Fruit fly (Drosophila melanogaster) whole organism, embryonic: ENCODE results near the gene pod1.

Experiments used
- Asciz ChIP-seq: fragments of 200-800 bp; sonication (Bioruptor generic); optimal IDR thresholded peaks from 2 replicates; lab custom pipeline; 2017; ENCODE audit warnings: missing biosample characterization, mild to moderate bottlenecking, missing genetic modification characterization, missing genetic modification reagents
- Bdp1 ChIP-seq: fragments of 200-800 bp; sonication (Bioruptor generic); optimal IDR thresholded peaks from 3 replicates; lab custom pipeline; 2016; ENCODE audit warnings: missing biosample characterization, missing genetic modification characterization
- CG1024 ChIP-seq: fragments of 200-800 bp; sonication (Bioruptor generic); IDR thresholded peaks from 2 replicates; pipeline ENCODE4 v1.3.6; 2022; ENCODE audit warnings: missing biosample characterization, missing genetic modification characterization
- CG10321 ChIP-seq: fragments of 200-800 bp; sonication (Bioruptor generic); IDR thresholded peaks from 2 replicates; pipeline ENCODE4 v1.3.6; 2022; ENCODE audit warnings: missing biosample characterization, missing genetic modification characterization
- CG10654 ChIP-seq: fragments of 200-800 bp; sonication (Bioruptor generic); optimal IDR thresholded peaks from 2 replicates; lab custom pipeline; 2016; ENCODE audit warnings: missing biosample characterization, missing genetic modification characterization
- CG11456 ChIP-seq: fragments of 200-800 bp; sonication (Bioruptor generic); IDR thresholded peaks from 3 replicates; pipeline ENCODE4 v1.3.6; 2022; ENCODE audit warnings: missing biosample characterization, missing genetic modification characterization
- CG12236 ChIP-seq: fragments of 200-800 bp; sonication (Bioruptor generic); optimal IDR thresholded peaks from 2 replicates; lab custom pipeline; 2016; ENCODE audit warnings: missing biosample characterization, missing genetic modification characterization
- CG12659 ChIP-seq: fragments of 200-800 bp; sonication (Bioruptor generic); optimal IDR thresholded peaks from 3 replicates; lab custom pipeline; 2017; ENCODE audit warnings: mild to moderate bottlenecking, missing biosample characterization, missing genetic modification reagents, missing genetic modification characterization
- CG13123 ChIP-seq: fragments of 200-800 bp; sonication (Bioruptor generic); optimal IDR thresholded peaks from 2 replicates; lab custom pipeline; 2016; ENCODE audit warnings: missing biosample characterization, missing genetic modification characterization
- CG13296 ChIP-seq: fragments of 200-800 bp; sonication (Bioruptor generic); optimal IDR thresholded peaks from 3 replicates; lab custom pipeline; 2018; ENCODE audit warnings: missing biosample characterization, mild to moderate bottlenecking, missing genetic modification characterization
- CG14667 ChIP-seq: fragments of 200-800 bp; sonication (Bioruptor generic); IDR thresholded peaks from 2 replicates; pipeline ENCODE4 v1.3.6; 2022; ENCODE audit warnings: missing biosample characterization, missing genetic modification characterization
- CG15011 ChIP-seq: fragments of 200-800 bp; sonication (Bioruptor generic); optimal IDR thresholded peaks from 3 replicates; lab custom pipeline; 2018; ENCODE audit warnings: missing biosample characterization, mild to moderate bottlenecking, missing genetic modification characterization
- CG17328 ChIP-seq: fragments of 200-800 bp; sonication (Bioruptor generic); IDR thresholded peaks from 2 replicates; pipeline ENCODE4 v1.3.6; 2022; ENCODE audit warnings: missing biosample characterization, missing genetic modification characterization
- CG17568 ChIP-seq: fragments of 200-800 bp; sonication (Bioruptor generic); optimal IDR thresholded peaks from 2 replicates; lab custom pipeline; 2018; ENCODE audit warnings: missing biosample characterization, mild to moderate bottlenecking, missing genetic modification characterization, moderate library complexity
- CG32767 ChIP-seq: fragments of 200-800 bp; sonication (Bioruptor generic); IDR thresholded peaks from 2 replicates; pipeline ENCODE4 v1.3.6; 2022; ENCODE audit warnings: missing biosample characterization, missing genetic modification characterization
- CG33557 ChIP-seq: fragments of 200-800 bp; sonication (Bioruptor generic); optimal IDR thresholded peaks from 2 replicates; lab custom pipeline; 2019; ENCODE audit warnings: missing biosample characterization, mild to moderate bottlenecking, missing genetic modification characterization, moderate library complexity
- CG4730 ChIP-seq: fragments of 200-800 bp; sonication (Bioruptor generic); IDR thresholded peaks from 2 replicates; pipeline ENCODE4 v1.3.6; 2022; ENCODE audit warnings: missing biosample characterization, missing genetic modification characterization
- CG9215 ChIP-seq: fragments of 200-800 bp; sonication (Bioruptor generic); IDR thresholded peaks from 2 replicates; pipeline ENCODE4 v1.3.6; 2022; ENCODE audit warnings: missing biosample characterization, missing genetic modification characterization
- Dip2 ChIP-seq: fragments of 200-800 bp; sonication (Bioruptor generic); IDR thresholded peaks from 2 replicates; pipeline ENCODE4 v1.3.6; 2022; ENCODE audit warnings: missing biosample characterization, missing genetic modification characterization
- Dll ChIP-seq: fragments of 200-800 bp; sonication (Bioruptor generic); IDR thresholded peaks from 4 replicates; pipeline ENCODE4 v1.3.6; 2022; ENCODE audit warnings: missing biosample characterization, missing genetic modification characterization; ENCODE audit not compliant: partially characterized antibody
- Elba2 ChIP-seq: fragments of 200-800 bp; sonication (Bioruptor generic); optimal IDR thresholded peaks from 3 replicates; lab custom pipeline; 2016; ENCODE audit warnings: missing biosample characterization, missing genetic modification characterization
- H15 ChIP-seq: fragments of 200-800 bp; sonication (Bioruptor generic); IDR thresholded peaks from 3 replicates; pipeline ENCODE4 v1.3.6; 2022; ENCODE audit warnings: missing biosample characterization, missing genetic modification characterization
- Hmx ChIP-seq: fragments of 200-800 bp; sonication (Bioruptor generic); optimal IDR thresholded peaks from 2 replicates; lab custom pipeline; 2016; ENCODE audit warnings: missing biosample characterization, missing genetic modification characterization
- Neu2 ChIP-seq: fragments of 200-800 bp; sonication (Bioruptor generic); optimal IDR thresholded peaks from 3 replicates; lab custom pipeline; 2016; ENCODE audit warnings: missing biosample characterization, missing genetic modification characterization, borderline replicate concordance
- Rx ChIP-seq: fragments of 200-800 bp; sonication (Bioruptor generic); IDR thresholded peaks from 2 replicates; pipeline ENCODE4 v1.3.6; 2022; ENCODE audit warnings: missing biosample characterization, missing genetic modification characterization
- Side ChIP-seq: fragments of 200-800 bp; sonication (Bioruptor generic); optimal IDR thresholded peaks from 2 replicates; lab custom pipeline; 2016; ENCODE audit warnings: missing biosample characterization, missing genetic modification characterization
- Trl ChIP-seq, 3 experiments: fragments of >200 bp in 2 of 3; fragments of 200-800 bp in 1 of 3; sonication (Bioruptor generic) in 1 of 3; optimal IDR thresholded peaks; 2 replicates in 1 of 3; 3 replicates in 2 of 3; lab custom pipeline; 2016 to 2017; ENCODE audit warnings: missing biosample characterization in 1 of 3, missing genetic modification characterization in 1 of 3
- al ChIP-seq: fragments of 200-800 bp; sonication (Bioruptor generic); IDR thresholded peaks from 2 replicates; pipeline ENCODE4 v1.3.6; 2022; ENCODE audit warnings: missing biosample characterization, missing genetic modification characterization
- amos ChIP-seq: fragments of 200-800 bp; sonication (Bioruptor generic); IDR thresholded peaks from 2 replicates; pipeline ENCODE4 v1.3.6; 2022; ENCODE audit warnings: missing biosample characterization, missing genetic modification characterization; ENCODE audit not compliant: partially characterized antibody
- ap ChIP-seq: fragments of 200-800 bp; sonication (Bioruptor generic); IDR thresholded peaks from 2 replicates; pipeline ENCODE4 v1.3.6; 2022; ENCODE audit warnings: missing biosample characterization, missing genetic modification characterization
- ase ChIP-seq: fragments of 200-800 bp; sonication (Bioruptor generic); IDR thresholded peaks from 3 replicates; pipeline ENCODE4 v1.3.6; 2022; ENCODE audit warnings: missing biosample characterization, missing genetic modification characterization
- bbx ChIP-seq: fragments of 200-800 bp; sonication (Bioruptor generic); IDR thresholded peaks from 2 replicates; pipeline ENCODE4 v1.3.6; 2022; ENCODE audit warnings: missing biosample characterization, missing genetic modification characterization; ENCODE audit not compliant: partially characterized antibody
- bigmax ChIP-seq: fragments of 200-800 bp; sonication (Bioruptor generic); optimal IDR thresholded peaks from 2 replicates; lab custom pipeline; 2018; ENCODE audit warnings: missing biosample characterization, mild to moderate bottlenecking, missing genetic modification characterization
- btn ChIP-seq: fragments of 200-800 bp; sonication (Bioruptor generic); optimal IDR thresholded peaks from 2 replicates; lab custom pipeline; 2016; ENCODE audit warnings: missing biosample characterization, missing genetic modification characterization
- cas ChIP-seq: fragments of 200-800 bp; sonication (Bioruptor generic); IDR thresholded peaks from 2 replicates; pipeline ENCODE4 v1.3.6; 2022; ENCODE audit warnings: missing biosample characterization, missing genetic modification characterization
- caup ChIP-seq: fragments of 200-800 bp; sonication (Bioruptor generic); optimal IDR thresholded peaks from 3 replicates; lab custom pipeline; 2017; ENCODE audit warnings: missing biosample characterization, mild to moderate bottlenecking, missing genetic modification characterization, moderate library complexity; ENCODE audit not compliant: severe bottlenecking
- da ChIP-seq: fragments of 200-800 bp; sonication (Bioruptor generic); optimal IDR thresholded peaks from 2 replicates; lab custom pipeline; 2016; ENCODE audit warnings: missing biosample characterization, missing genetic modification characterization
- dan ChIP-seq: fragments of 200-800 bp; sonication (Bioruptor generic); IDR thresholded peaks from 2 replicates; pipeline ENCODE4 v1.3.6; 2022; ENCODE audit warnings: missing biosample characterization, missing genetic modification characterization
- dati ChIP-seq: fragments of 200-800 bp; sonication (Bioruptor generic); IDR thresholded peaks from 2 replicates; pipeline ENCODE4 v1.3.6; 2022; ENCODE audit warnings: missing biosample characterization, missing genetic modification characterization
- dimm ChIP-seq: fragments of 200-800 bp; sonication (Bioruptor generic); IDR thresholded peaks from 2 replicates; pipeline ENCODE4 v1.3.6; 2022; ENCODE audit warnings: missing biosample characterization, missing genetic modification characterization
- gfzf ChIP-seq: fragments of 200-800 bp; sonication (Bioruptor generic); optimal IDR thresholded peaks from 2 replicates; lab custom pipeline; 2016; ENCODE audit warnings: missing biosample characterization, mild to moderate bottlenecking, missing genetic modification characterization, moderate library complexity
- hkb ChIP-seq, 2 experiments: fragments of 200-800 bp in 1 of 2; fragments of >200 bp in 1 of 2; sonication (Bioruptor generic) in 1 of 2; IDR thresholded peaks in 1 of 2; optimal IDR thresholded peaks in 1 of 2; 2 replicates each; pipeline versions ENCODE4 v1.3.6 to Lab custom; 2017 to 2022; ENCODE audit warnings: missing biosample characterization in 1 of 2, missing genetic modification characterization in 1 of 2
- ind ChIP-seq: fragments of 200-800 bp; sonication (Bioruptor generic); optimal IDR thresholded peaks from 3 replicates; lab custom pipeline; 2016; ENCODE audit warnings: missing biosample characterization, missing genetic modification characterization
- mld ChIP-seq: fragments of 200-800 bp; sonication (Bioruptor generic); IDR thresholded peaks from 3 replicates; pipeline ENCODE4 v1.3.6; 2022; ENCODE audit warnings: missing biosample characterization, missing genetic modification characterization; ENCODE audit not compliant: partially characterized antibody
- nom ChIP-seq: fragments of 200-800 bp; sonication (Bioruptor generic); optimal IDR thresholded peaks from 2 replicates; lab custom pipeline; 2017; ENCODE audit warnings: missing biosample characterization, missing genetic modification characterization, mild to moderate bottlenecking, moderate library complexity, missing genetic modification reagents
- pho ChIP-seq: fragments of 200-800 bp; sonication (Bioruptor generic); optimal IDR thresholded peaks from 2 replicates; lab custom pipeline; 2016; ENCODE audit warnings: missing biosample characterization, missing genetic modification characterization
- slbo ChIP-seq: fragments of 200-800 bp; sonication (Bioruptor generic); IDR thresholded peaks from 2 replicates; pipeline ENCODE4 v1.3.6; 2022; ENCODE audit warnings: missing biosample characterization, missing genetic modification characterization
- sug ChIP-seq: fragments of 200-800 bp; optimal IDR thresholded peaks from 2 replicates; lab custom pipeline; 2019; ENCODE audit warnings: missing biosample characterization, mild to moderate bottlenecking, missing genetic modification characterization, moderate library complexity
- usp ChIP-seq: fragments of >200 bp; optimal IDR thresholded peaks from 2 replicates; lab custom pipeline; 2017; ENCODE audit warnings: missing biosample characterization, missing genetic modification characterization
- zfh2 ChIP-seq: fragments of 200-800 bp; sonication (Bioruptor generic); optimal IDR thresholded peaks from 2 replicates; lab custom pipeline; 2016; ENCODE audit warnings: missing biosample characterization, missing genetic modification characterization

pod1 gene

DNA sequence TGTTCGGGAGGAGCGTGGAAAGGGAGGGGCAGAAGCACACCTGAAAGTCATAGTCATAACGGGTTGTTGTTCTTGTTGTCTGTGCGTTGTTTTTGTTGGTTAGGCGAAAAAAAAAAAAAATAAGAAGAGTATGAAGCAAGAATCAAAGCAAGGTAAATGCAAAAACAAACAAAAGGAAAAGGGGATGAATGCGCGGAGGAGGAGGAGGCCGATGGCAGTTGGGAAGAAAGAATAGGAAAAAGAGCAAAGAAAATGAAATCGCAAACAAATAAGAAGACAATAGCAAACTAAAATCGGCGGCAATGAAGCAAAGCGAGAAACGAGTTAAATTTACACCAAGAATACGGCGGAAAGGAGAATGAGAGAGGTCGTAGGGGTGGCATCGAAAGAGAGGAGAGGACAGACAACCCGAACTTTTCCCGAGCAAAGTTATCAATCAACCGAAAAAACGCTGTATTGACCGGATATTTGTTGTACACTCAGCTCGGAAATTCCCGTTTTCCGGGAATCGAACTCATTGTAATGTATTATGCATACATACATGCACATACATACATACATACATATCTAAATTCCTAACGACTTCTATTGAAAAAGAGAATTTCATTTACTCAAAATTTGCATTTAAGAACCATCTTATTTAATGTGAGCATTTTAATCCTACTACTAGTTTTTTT is 57.1 kb downstream of the pod1 start (continued):
- TF ChIP-seq Neu2 (GFP tag; lab: Kevin White, UChicago) (no peak), da (GFP tag; lab: Kevin White, UChicago) (no peak), Dll (GFP tag; lab: Robert Waterston, UW) (no peak), CG4730 (GFP tag; lab: Robert Waterston, UW) (no peak), CG10321 (no peak), gfzf (GFP tag; lab: Kevin White, UChicago) (no peak), CG10654 (GFP tag; lab: Kevin White, UChicago) (no peak), zfh2 (GFP tag; lab: Kevin White, UChicago) (no peak), nom (GFP tag; lab: Kevin White, UChicago) (peak; percentile 53), CG12659 (GFP tag; lab: Kevin White, UChicago) (no peak), btn (no peak), Dip2 (GFP tag; lab: Robert Waterston, UW) (no peak), Rx (GFP tag; lab: Robert Waterston, UW) (no peak), CG15011 (GFP tag; lab: Kevin White, UChicago) (no peak), cas (GFP tag; lab: Robert Waterston, UW) (no peak), H15 (GFP tag; lab: Robert Waterston, UW) (no peak), CG11456 (GFP tag; lab: Robert Waterston, UW) (no peak), CG33557 (GFP tag; lab: Kevin White, UChicago) (no peak), ap (GFP tag; lab: Robert Waterston, UW) (no peak), CG17568 (GFP tag; lab: Kevin White, UChicago) (no peak), ase (GFP tag; lab: Robert Waterston, UW) (0 out of 3 replicates have a peak, but pooled peaks have one; percentile 20), Bdp1 (no peak), usp (GFP tag; lab: Kevin White, UChicago) (no peak), al (GFP tag; lab: Robert Waterston, UW) (0 out of 2 replicates have a peak, but pooled peaks have one; percentile 28), sug (tag; lab: Kevin White, UChicago) (no peak), Trl (optimal IDR thresholded peaks at IDR 0.05; lab: Kevin White, UChicago) (peak; percentile 27 to 69), Trl (GFP tag; optimal IDR thresholded peaks at IDR 0.05; lab: Kevin White, UChicago) (no peak), CG17328 (GFP tag; lab: Robert Waterston, UW) (no peak), dimm (GFP tag; lab: Robert Waterston, UW) (no peak), bigmax (GFP tag; lab: Kevin White, UChicago) (no peak), CG14667 (no peak), caup (no peak), CG9215 (GFP tag; lab: Robert Waterston, UW) (no peak), mld (GFP tag; lab: Robert Waterston, UW) (no peak), amos (no peak), CG12236 (GFP tag; lab: Kevin White, UChicago) (no peak), CG13296 (GFP tag; lab: Kevin White, UChicago) (no peak), Side (GFP tag; lab: Kevin White, UChicago) (no peak), hkb (optimal IDR thresholded peaks at IDR 0.05; lab: Kevin White, UChicago) (no peak), hkb (GFP tag; IDR thresholded peaks at IDR 0.05; lab: Robert Waterston, UW) (no peak), ind (GFP tag; lab: Kevin White, UChicago) (peak; percentile 35), Asciz (no peak), Elba2 (no peak), Hmx (GFP tag; lab: Kevin White, UChicago) (no peak), CG1024 (GFP tag; lab: Robert Waterston, UW) (no peak), CG13123 (GFP tag; lab: Kevin White, UChicago) (no peak), dan (GFP tag; lab: Robert Waterston, UW) (no peak), pho (GFP tag; lab: Kevin White, UChicago) (no peak), dati (GFP tag; lab: Robert Waterston, UW) (no peak), slbo (no peak), bbx (no peak), CG32767 (GFP tag; lab: Robert Waterston, UW) (no peak)
